Worm (Caenorhabditis elegans) whole organism, L3 larva: ENCODE data around the gene B0281.3.

ENCODE experiments used
- ama-1 ChIP-seq: fragments of 150-350 bp; optimal IDR thresholded peaks from 2 replicates; lab custom pipeline; 2018
- egl-27 ChIP-seq: sonication (generic microtip); optimal IDR thresholded peaks from 4 replicates; lab custom pipeline; 2017; ENCODE audit warnings: missing biosample characterization, missing genetic modification reagents, missing genetic modification characterization
- elt-2 ChIP-seq: sonication (generic microtip); optimal IDR thresholded peaks from 2 replicates; lab custom pipeline; 2016; ENCODE audit warnings: missing genetic modification reagents, mild to moderate bottlenecking, missing genetic modification characterization, missing compliant biosample characterization
- jun-1 ChIP-seq: fragments of 150-350 bp; optimal IDR thresholded peaks from 2 replicates; lab custom pipeline; 2014; ENCODE audit warnings: missing biosample characterization, missing genetic modification reagents, missing genetic modification characterization
- mdl-1 ChIP-seq: fragments of 150-350 bp; optimal IDR thresholded peaks from 2 replicates; lab custom pipeline; 2014; ENCODE audit warnings: missing biosample characterization, missing genetic modification characterization
- nfya-1 ChIP-seq: sonication (generic microtip); optimal IDR thresholded peaks from 2 replicates; lab custom pipeline; 2017; ENCODE audit warnings: missing genetic modification characterization, mild to moderate bottlenecking, missing compliant biosample characterization, antibody characterized with exemption, moderate library complexity; ENCODE audit not compliant: insufficient read depth
- nhr-11 ChIP-seq: fragments of 150-350 bp; optimal IDR thresholded peaks from 2 replicates; lab custom pipeline; 2014; ENCODE audit warnings: missing biosample characterization, missing genetic modification characterization
- nhr-28 ChIP-seq: fragments of 150-350 bp; optimal IDR thresholded peaks from 2 replicates; lab custom pipeline; 2014; ENCODE audit warnings: missing biosample characterization, missing genetic modification characterization
- nhr-77 ChIP-seq: fragments of 150-350 bp; optimal IDR thresholded peaks from 2 replicates; lab custom pipeline; 2014; ENCODE audit warnings: missing biosample characterization, missing genetic modification characterization
- skn-1 ChIP-seq: fragments of 150-350 bp; optimal IDR thresholded peaks from 2 replicates; lab custom pipeline; 2014; ENCODE audit warnings: missing biosample characterization, missing genetic modification characterization

- no peak for TF ChIP-seq mdl-1 (tag; lab: Kevin White, UChicago)
- no peak for TF ChIP-seq jun-1 (tag; lab: Kevin White, UChicago)
- TF ChIP-seq nhr-28 (tag; lab: Kevin White, UChicago) = no peak
- no peak for TF ChIP-seq elt-2 (tag; lab: Kevin White, UChicago)
- TF ChIP-seq ama-1 (lab: Kevin White, UChicago) = no peak
- no peak for TF ChIP-seq skn-1
- no peak for TF ChIP-seq egl-27
- TF ChIP-seq nhr-11 (tag; lab: Kevin White, UChicago) = no peak
- TF ChIP-seq nhr-77 (tag; lab: Kevin White, UChicago) = no peak
- no peak for TF ChIP-seq nfya-1 (tag; lab: Kevin White, UChicago)
Observed at ce11 chrII:2304575-2304974, 2.3 kb upstream of the B0281.3 start.
